Fruit fly (Drosophila melanogaster) whole organism, embryonic: Measurements from ENCODE around the gene CG32176.

Source experiments
- Nf-YC ChIP-seq: fragments of 200-800 bp; optimal IDR thresholded peaks from 3 replicates; lab custom pipeline; 2019; ENCODE audit warnings: missing biosample characterization, mild to moderate bottlenecking, missing genetic modification characterization, moderate library complexity
- oc ChIP-seq: fragments of 200-800 bp; sonication (Bioruptor generic); optimal IDR thresholded peaks from 2 replicates; lab custom pipeline; 2018; ENCODE audit warnings: missing biosample characterization, mild to moderate bottlenecking, missing genetic modification characterization, moderate library complexity

dm6 chr3L:17391132-17391531, 42.5 kb upstream of the CG32176 start:
- no peak for TF ChIP-seq Nf-YC
- no peak for TF ChIP-seq oc
